Worm (Caenorhabditis elegans) whole organism, L2 larva: ENCODE results near the gene C49A9.5.

Source experiments
- gmeb-1 ChIP-seq: fragments of 150-350 bp; optimal IDR thresholded peaks from 2 replicates; lab custom pipeline; 2014; ENCODE audit warnings: missing biosample characterization, missing genetic modification characterization
- nhr-21 ChIP-seq: fragments of 150-350 bp; optimal IDR thresholded peaks from 2 replicates; lab custom pipeline; 2014; ENCODE audit warnings: missing biosample characterization, missing genetic modification characterization

ce11 chrIV:6225143-6225542, 11.7 kb downstream of the C49A9.5 start, which contains the start of gene C49A9.2:
- no peak for TF ChIP-seq nhr-21 (tag; lab: Kevin White, UChicago)
- TF ChIP-seq gmeb-1 (tag; lab: Kevin White, UChicago): no peak
